Fruit fly (Drosophila melanogaster): ENCODE data around the gene Hand.

Hand gene

dm6 chr2L:10292066-10292560, 3.1 kb downstream of the Hand start, which contains the start of gene Ufd4:
Gene Ufd4 (minus strand): TSS chr2L:10292365.
- no peak for TF ChIP-seq noc (tag; optimal IDR thresholded peaks at IDR 0.05)

- no peak for TF ChIP-seq noc (tag; optimal IDR thresholded peaks at IDR 0.05)
Observed at dm6 chr2L:10291276-10291675, 3.9 kb downstream of the Hand start.

dm6 chr2L:10280772-10281171, 14.4 kb downstream of the Hand start, which contains the start of gene CG34043:
Gene CG34043 (minus strand): TSS chr2L:10280872.
- no peak for TF ChIP-seq noc (tag; optimal IDR thresholded peaks at IDR 0.05)

DNA sequence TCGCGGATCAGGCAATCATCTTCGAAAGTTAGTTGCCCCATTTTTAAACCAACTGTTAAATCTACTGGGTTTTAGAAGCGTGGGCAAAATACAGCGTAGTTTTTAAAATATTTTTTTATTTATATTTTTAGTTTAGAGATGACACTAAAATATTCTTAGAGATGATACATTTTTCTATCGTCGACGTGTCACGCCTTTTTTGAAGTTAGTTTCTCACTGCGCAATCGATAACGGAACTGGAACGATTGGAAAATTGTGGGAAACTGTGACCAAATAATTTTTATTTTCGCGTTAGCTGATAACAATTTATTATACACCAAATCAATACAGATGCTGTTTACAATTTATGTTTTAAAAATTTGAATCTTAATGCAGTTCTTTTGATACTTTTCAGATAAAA, 16.5 kb downstream of the Hand start, which contains the start of gene Utx:
Gene Utx (minus strand): TSS at position 154 of the 400 bp plus-strand sequence.
- no peak for TF ChIP-seq noc (tag; optimal IDR thresholded peaks at IDR 0.05)

dm6 chr2L:10277362-10277761, 17.8 kb downstream of the Hand start:
- TF ChIP-seq noc (tag; optimal IDR thresholded peaks at IDR 0.05): no peak

DNA sequence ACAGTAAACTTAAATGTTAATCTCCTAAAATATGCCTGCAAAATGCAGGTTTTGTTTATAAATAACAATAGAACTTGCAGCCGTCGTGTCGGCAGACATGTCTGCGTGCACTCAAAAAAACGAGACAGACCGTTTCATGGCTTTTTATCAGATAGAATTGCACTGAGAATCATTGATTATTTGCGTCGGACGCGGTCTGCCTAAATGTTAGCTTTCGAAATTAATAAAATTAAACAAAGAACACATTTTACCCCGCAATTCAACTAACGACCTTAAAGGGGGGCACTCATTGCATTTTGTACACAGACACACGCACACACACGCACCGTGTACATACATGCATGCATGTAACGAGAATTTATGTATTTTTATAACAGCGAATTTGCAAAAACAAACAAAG, 18.3 kb downstream of the Hand start:
- no peak for TF ChIP-seq noc (tag; optimal IDR thresholded peaks at IDR 0.05)

- no peak for TF ChIP-seq noc (tag; optimal IDR thresholded peaks at IDR 0.05)
Observed at dm6 chr2L:10276436-10276835, 18.7 kb downstream of the Hand start.

DNA sequence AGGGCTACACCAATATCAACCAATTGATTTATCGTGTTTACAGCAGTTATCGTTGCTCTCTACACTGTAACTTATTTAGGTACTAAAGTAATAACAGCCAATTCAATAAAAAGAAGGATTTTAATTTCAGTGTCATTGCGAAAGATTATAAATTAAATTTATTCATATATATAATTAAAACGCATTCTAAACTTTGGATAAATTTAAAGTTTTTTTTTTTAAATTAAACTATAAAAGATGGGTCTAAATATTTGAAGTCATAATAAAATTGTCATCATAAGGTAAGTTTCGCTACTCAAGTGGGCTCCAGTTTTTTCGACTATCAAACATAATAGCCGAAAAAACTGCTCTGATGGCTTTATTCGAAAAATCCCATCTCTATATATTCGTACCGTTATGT, 23.0 kb downstream of the Hand start, which contains the start of gene trk:
Gene trk (minus strand): TSS at position 101 of the 400 bp plus-strand sequence.
- TF ChIP-seq noc (tag; optimal IDR thresholded peaks at IDR 0.05): no peak

dm6 chr2L:10269854-10270253, 25.3 kb downstream of the Hand start, which contains the start of gene Mulk:
Gene Mulk (plus strand): TSS chr2L:10270051.
- TF ChIP-seq noc (tag; optimal IDR thresholded peaks at IDR 0.05): no peak

- TF ChIP-seq noc (tag; optimal IDR thresholded peaks at IDR 0.05): no peak
Observed at dm6 chr2L:10268688-10269087, 26.5 kb downstream of the Hand start, which contains the start of gene CG4957. Gene CG4957 (plus strand): TSS chr2L:10268872.

- TF ChIP-seq noc (tag; optimal IDR thresholded peaks at IDR 0.05): no peak
Observed at dm6 chr2L:10266511-10266910, 28.7 kb downstream of the Hand start, which contains the start of gene CG4953. Gene CG4953 (plus strand): TSS chr2L:10266703.

DNA sequence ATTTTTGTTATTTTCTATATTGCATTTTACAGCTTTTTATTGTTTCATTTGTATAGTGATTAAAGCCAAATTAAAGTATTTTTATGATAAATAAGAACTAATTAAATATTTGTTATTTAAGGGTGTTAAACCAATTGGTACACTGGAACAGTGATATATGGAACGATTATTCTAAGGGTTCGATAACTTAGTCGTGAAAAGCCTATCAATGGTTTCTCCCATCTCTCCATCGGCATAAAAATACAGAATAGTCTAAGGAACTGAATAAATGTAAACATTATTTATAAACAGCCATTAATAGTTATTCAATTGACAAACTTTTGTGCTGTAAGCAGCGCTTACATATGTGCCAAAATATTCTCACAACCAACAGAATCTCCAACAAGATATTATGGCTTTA, 30.1 kb downstream of the Hand start, which contains the start of gene Mob3:
Gene Mob3 (plus strand): TSS at position 208 of the 400 bp plus-strand sequence.
- no peak for TF ChIP-seq noc (tag; optimal IDR thresholded peaks at IDR 0.05)

DNA sequence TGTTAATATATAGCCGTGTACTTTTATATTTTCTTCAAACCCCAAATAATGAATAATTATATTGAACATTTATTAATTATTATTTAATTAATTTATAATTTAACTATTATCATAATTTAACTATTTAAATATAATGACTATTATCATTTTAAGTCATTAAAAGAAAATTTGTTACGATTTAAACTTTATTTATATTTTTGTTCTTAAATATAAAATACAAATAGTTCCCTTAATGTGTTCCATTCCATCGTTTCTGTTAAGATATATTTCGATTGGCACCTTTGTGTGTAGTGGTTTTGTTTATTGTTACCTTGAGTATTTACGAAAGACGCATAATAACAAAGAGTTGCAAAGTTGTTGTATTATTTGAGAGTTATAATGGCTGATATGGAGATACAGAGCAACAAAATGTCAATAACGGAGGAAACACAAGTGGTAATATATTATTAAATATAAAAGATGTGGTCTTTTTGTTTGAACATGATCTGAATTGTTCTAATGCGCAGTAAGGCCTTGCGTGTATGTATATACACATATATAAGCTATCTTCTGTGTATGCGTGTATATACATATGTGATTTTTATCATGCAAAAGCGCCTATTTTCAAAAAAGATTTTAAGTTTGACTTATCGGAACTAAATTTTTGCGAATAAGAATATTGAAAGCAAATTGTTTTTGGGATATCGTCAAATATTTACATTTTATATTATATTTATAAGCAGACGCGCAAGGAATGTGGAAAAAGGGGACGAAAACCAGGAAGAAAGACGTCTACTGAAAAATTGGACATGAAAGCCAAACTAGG, 31.2 kb downstream of the Hand start, which contains the start of gene REPTOR-BP:
Gene REPTOR-BP (plus strand): TSS at position 296 of the 805 bp plus-strand sequence.
- TF ChIP-seq noc (tag; optimal IDR thresholded peaks at IDR 0.05): no peak

- TF ChIP-seq noc (tag; optimal IDR thresholded peaks at IDR 0.05): no peak
Observed at dm6 chr2L:10263343-10263744, 31.8 kb downstream of the Hand start, which contains the start of gene Rsf1. Gene Rsf1 (minus strand): TSS chr2L:10263554.

DNA sequence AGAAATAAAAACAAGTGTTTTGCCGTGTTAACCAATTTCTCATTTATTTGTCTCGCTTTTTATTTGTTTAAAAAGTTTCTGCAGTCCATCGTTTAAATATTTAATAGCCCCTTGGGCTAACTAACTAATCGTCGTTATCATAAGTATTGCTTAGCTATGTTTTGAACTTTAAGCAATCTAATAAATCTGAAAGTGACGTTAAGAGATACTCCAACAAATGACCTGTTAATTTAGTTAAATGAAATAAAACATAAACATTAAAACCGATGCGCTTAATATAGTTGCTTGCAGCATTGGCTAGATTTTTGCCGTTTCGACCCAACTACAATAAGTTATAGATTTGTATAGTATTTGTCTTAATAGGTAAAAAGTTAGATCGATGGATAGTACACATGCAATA, 33.4 kb downstream of the Hand start:
- no peak for TF ChIP-seq noc (tag; optimal IDR thresholded peaks at IDR 0.05)

- no peak for TF ChIP-seq noc (tag; optimal IDR thresholded peaks at IDR 0.05)
Observed at dm6 chr2L:10260750-10261493, 34.3 kb downstream of the Hand start, which contains the start of gene Pten. Gene Pten (minus strand): TSS chr2L:10261049.

Measured in whole organism, larva.